Fruit fly (Drosophila melanogaster) whole organism, embryonic: Measurements from ENCODE around the gene CG17233.

Experiments used
- Asciz ChIP-seq: fragments of 200-800 bp; sonication (Bioruptor generic); optimal IDR thresholded peaks from 2 replicates; lab custom pipeline; 2017; ENCODE audit warnings: missing biosample characterization, mild to moderate bottlenecking, missing genetic modification characterization, missing genetic modification reagents
- Bgb ChIP-seq: fragments of 200-800 bp; sonication (Bioruptor generic); IDR thresholded peaks from 2 replicates; pipeline ENCODE4 v1.3.6; 2022; ENCODE audit warnings: missing biosample characterization, missing genetic modification characterization; ENCODE audit not compliant: partially characterized antibody
- Blimp-1 ChIP-seq: fragments of 200-800 bp; sonication (Bioruptor generic); optimal IDR thresholded peaks from 3 replicates; lab custom pipeline; 2018; ENCODE audit warnings: missing biosample characterization, missing genetic modification characterization, mild to moderate bottlenecking, moderate library complexity, missing genetic modification reagents
- BtbVII ChIP-seq: fragments of 200-800 bp; sonication (Bioruptor generic); optimal IDR thresholded peaks from 3 replicates; lab custom pipeline; 2017; ENCODE audit warnings: missing biosample characterization, mild to moderate bottlenecking, missing genetic modification characterization
- CG10565 ChIP-seq: fragments of 200-800 bp; sonication (Bioruptor generic); optimal IDR thresholded peaks from 3 replicates; lab custom pipeline; 2016; ENCODE audit warnings: missing biosample characterization, mild to moderate bottlenecking, missing genetic modification characterization
- CG12942 ChIP-seq: fragments of 200-800 bp; sonication (Bioruptor generic); optimal IDR thresholded peaks from 3 replicates; lab custom pipeline; 2016; ENCODE audit warnings: missing biosample characterization, missing genetic modification characterization
- CG13424 ChIP-seq: fragments of 200-800 bp; sonication (Bioruptor generic); optimal IDR thresholded peaks from 2 replicates; lab custom pipeline; 2019; ENCODE audit warnings: missing biosample characterization, mild to moderate bottlenecking, missing genetic modification characterization, moderate library complexity
- CG13624 ChIP-seq: fragments of 200-800 bp; sonication (Bioruptor generic); optimal IDR thresholded peaks from 2 replicates; lab custom pipeline; 2016; ENCODE audit warnings: missing biosample characterization, missing genetic modification characterization
- CG14860 ChIP-seq: fragments of 200-800 bp; sonication (Bioruptor generic); IDR thresholded peaks from 3 replicates; pipeline ENCODE4 v1.3.6; 2022; ENCODE audit warnings: missing biosample characterization, missing genetic modification characterization; ENCODE audit not compliant: partially characterized antibody
- CG14965 ChIP-seq: fragments of 200-800 bp; sonication (Bioruptor generic); optimal IDR thresholded peaks from 2 replicates; lab custom pipeline; 2016; ENCODE audit warnings: missing biosample characterization, missing genetic modification characterization, borderline replicate concordance
- CG1602 ChIP-seq: fragments of 200-800 bp; sonication (Bioruptor generic); optimal IDR thresholded peaks from 3 replicates; lab custom pipeline; 2016; ENCODE audit warnings: missing biosample characterization, missing genetic modification characterization
- CG17385 ChIP-seq: fragments of 200-800 bp; sonication (Bioruptor generic); optimal IDR thresholded peaks from 3 replicates; lab custom pipeline; 2018; ENCODE audit warnings: missing biosample characterization, mild to moderate bottlenecking, missing genetic modification characterization
- CG17829 ChIP-seq: fragments of 200-800 bp; optimal IDR thresholded peaks from 2 replicates; lab custom pipeline; 2019; ENCODE audit warnings: missing biosample characterization, mild to moderate bottlenecking, missing genetic modification characterization, moderate library complexity
- CG18262 ChIP-seq: fragments of 200-800 bp; optimal IDR thresholded peaks from 3 replicates; lab custom pipeline; 2019; ENCODE audit warnings: missing biosample characterization, mild to moderate bottlenecking, missing genetic modification characterization, moderate library complexity
- CG18619 ChIP-seq: fragments of 200-800 bp; sonication (Bioruptor generic); optimal IDR thresholded peaks from 3 replicates; lab custom pipeline; 2017; ENCODE audit warnings: missing biosample characterization, mild to moderate bottlenecking, missing genetic modification characterization
- CG30403 ChIP-seq: fragments of 200-800 bp; sonication (Bioruptor generic); optimal IDR thresholded peaks from 3 replicates; lab custom pipeline; 2016; ENCODE audit warnings: missing biosample characterization, missing genetic modification characterization
- CG34376 ChIP-seq: fragments of 200-800 bp; sonication (Bioruptor generic); optimal IDR thresholded peaks from 2 replicates; lab custom pipeline; 2018; ENCODE audit warnings: missing biosample characterization, mild to moderate bottlenecking, missing genetic modification characterization
- CG43689 ChIP-seq: fragments of 200-800 bp; sonication (Bioruptor generic); IDR thresholded peaks from 2 replicates; pipeline ENCODE4 v1.3.6; 2022; ENCODE audit warnings: missing biosample characterization, missing genetic modification characterization
- CG6791 ChIP-seq: fragments of 200-800 bp; sonication (Bioruptor generic); IDR thresholded peaks from 3 replicates; pipeline ENCODE4 v1.3.6; 2022; ENCODE audit warnings: missing biosample characterization, missing genetic modification characterization; ENCODE audit not compliant: partially characterized antibody
- D19A ChIP-seq: fragments of 200-800 bp; optimal IDR thresholded peaks from 3 replicates; lab custom pipeline; 2019; ENCODE audit warnings: missing biosample characterization, mild to moderate bottlenecking, missing genetic modification characterization, moderate library complexity
- D19B ChIP-seq: fragments of 200-800 bp; sonication (Bioruptor generic); optimal IDR thresholded peaks from 2 replicates; lab custom pipeline; 2017; ENCODE audit warnings: missing biosample characterization, mild to moderate bottlenecking, missing genetic modification characterization
- E2f2 ChIP-seq: fragments of 200-800 bp; sonication (Bioruptor generic); IDR thresholded peaks from 2 replicates; pipeline ENCODE4 v1.3.6; 2022; ENCODE audit warnings: missing biosample characterization, missing genetic modification characterization
- H15 ChIP-seq: fragments of 200-800 bp; sonication (Bioruptor generic); IDR thresholded peaks from 3 replicates; pipeline ENCODE4 v1.3.6; 2022; ENCODE audit warnings: missing biosample characterization, missing genetic modification characterization
- HHEX ChIP-seq: fragments of 200-800 bp; sonication (Bioruptor generic); optimal IDR thresholded peaks from 3 replicates; lab custom pipeline; 2017; ENCODE audit warnings: missing biosample characterization, mild to moderate bottlenecking, missing genetic modification characterization, missing genetic modification reagents
- Hey ChIP-seq: fragments of 200-800 bp; sonication (Bioruptor generic); optimal IDR thresholded peaks from 3 replicates; lab custom pipeline; 2018; ENCODE audit warnings: missing biosample characterization, mild to moderate bottlenecking, missing genetic modification characterization
- Hr3 ChIP-seq: fragments of 200-800 bp; sonication (Bioruptor generic); optimal IDR thresholded peaks from 3 replicates; lab custom pipeline; 2016; ENCODE audit warnings: missing biosample characterization, missing genetic modification characterization
- Mes4 ChIP-seq: fragments of 200-800 bp; sonication (Bioruptor generic); optimal IDR thresholded peaks from 2 replicates; lab custom pipeline; 2016; ENCODE audit warnings: missing biosample characterization, missing genetic modification characterization
- Nf-YA ChIP-seq: fragments of 200-800 bp; sonication (Bioruptor generic); IDR thresholded peaks from 2 replicates; pipeline ENCODE4 v1.3.6; 2022; ENCODE audit warnings: missing biosample characterization, missing genetic modification characterization
- Nf-YB ChIP-seq: fragments of 200-800 bp; sonication (Bioruptor generic); optimal IDR thresholded peaks from 3 replicates; lab custom pipeline; 2019; ENCODE audit warnings: missing biosample characterization, mild to moderate bottlenecking, missing genetic modification characterization, moderate library complexity
- Oaz ChIP-seq: fragments of 200-800 bp; sonication (Bioruptor generic); IDR thresholded peaks from 2 replicates; pipeline ENCODE4 v1.3.6; 2022; ENCODE audit warnings: missing biosample characterization, missing genetic modification characterization
- Optix ChIP-seq: fragments of 200-800 bp; sonication (Bioruptor generic); IDR thresholded peaks from 3 replicates; pipeline ENCODE4 v1.3.6; 2022; ENCODE audit warnings: missing biosample characterization, missing genetic modification characterization
- Ptx1 ChIP-seq: fragments of 200-800 bp; sonication (Bioruptor generic); IDR thresholded peaks from 2 replicates; pipeline ENCODE4 v1.3.6; 2022; ENCODE audit warnings: missing biosample characterization, missing genetic modification characterization
- Vsx1 ChIP-seq: fragments of 200-800 bp; sonication (Bioruptor generic); optimal IDR thresholded peaks from 2 replicates; lab custom pipeline; 2017; ENCODE audit warnings: missing biosample characterization, mild to moderate bottlenecking, missing genetic modification characterization, missing genetic modification reagents
- abd-A ChIP-seq: fragments of 200-800 bp; sonication (Bioruptor generic); optimal IDR thresholded peaks from 3 replicates; lab custom pipeline; 2019; ENCODE audit warnings: missing biosample characterization, mild to moderate bottlenecking, missing genetic modification characterization, moderate library complexity
- br ChIP-seq: fragments of >200 bp; optimal IDR thresholded peaks from 2 replicates; lab custom pipeline; 2017
- ci ChIP-seq: fragments of 200-800 bp; sonication (Bioruptor generic); IDR thresholded peaks from 3 replicates; pipeline ENCODE4 v1.3.6; 2022; ENCODE audit warnings: missing biosample characterization, missing genetic modification characterization
- dmrt11E ChIP-seq: fragments of 200-800 bp; sonication (Bioruptor generic); optimal IDR thresholded peaks from 3 replicates; lab custom pipeline; 2018; ENCODE audit warnings: missing biosample characterization, mild to moderate bottlenecking, missing genetic modification characterization, moderate library complexity
- esg ChIP-seq: fragments of 200-800 bp; sonication (Bioruptor generic); conservative IDR thresholded peaks from 2 replicates; pipeline ENCODE4 v1.3.6; 2022; ENCODE audit warnings: missing biosample characterization, missing genetic modification characterization
- fd102C ChIP-seq: fragments of 200-800 bp; sonication (Bioruptor generic); optimal IDR thresholded peaks from 2 replicates; lab custom pipeline; 2018; ENCODE audit warnings: missing biosample characterization, mild to moderate bottlenecking, missing genetic modification characterization, moderate library complexity
- fd96Cb ChIP-seq: fragments of 200-800 bp; sonication (Bioruptor generic); optimal IDR thresholded peaks from 2 replicates; lab custom pipeline; 2018; ENCODE audit warnings: missing biosample characterization, mild to moderate bottlenecking, missing genetic modification characterization, moderate library complexity
- hbn ChIP-seq: fragments of 200-800 bp; sonication (Bioruptor generic); IDR thresholded peaks from 2 replicates; pipeline ENCODE4 v1.3.6; 2022; ENCODE audit warnings: missing biosample characterization, missing genetic modification characterization; ENCODE audit not compliant: partially characterized antibody
- inv ChIP-seq: fragments of 200-800 bp; sonication (Bioruptor generic); IDR thresholded peaks from 2 replicates; pipeline ENCODE4 v1.3.6; 2022; ENCODE audit warnings: missing biosample characterization, missing genetic modification characterization; ENCODE audit not compliant: partially characterized antibody
- ken ChIP-seq: fragments of 200-800 bp; sonication (Bioruptor generic); IDR thresholded peaks from 3 replicates; pipeline ENCODE4 v1.3.6; 2022; ENCODE audit warnings: missing biosample characterization, missing genetic modification characterization
- klu ChIP-seq: fragments of 200-800 bp; sonication (Bioruptor generic); IDR thresholded peaks from 2 replicates; pipeline ENCODE4 v1.3.6; 2022; ENCODE audit warnings: missing biosample characterization, missing genetic modification characterization
- nerfin-1 ChIP-seq: fragments of 200-800 bp; sonication (Bioruptor generic); optimal IDR thresholded peaks from 3 replicates; lab custom pipeline; 2019; ENCODE audit warnings: missing biosample characterization, mild to moderate bottlenecking, missing genetic modification characterization, moderate library complexity
- otp ChIP-seq: fragments of 200-800 bp; sonication (Bioruptor generic); IDR thresholded peaks from 3 replicates; pipeline ENCODE4, ENCODE4 v1.3.6; 2022; ENCODE audit warnings: missing biosample characterization, missing genetic modification characterization
- ranshi ChIP-seq: fragments of 200-800 bp; sonication (Bioruptor generic); IDR thresholded peaks from 2 replicates; pipeline ENCODE4 v1.3.6; 2022; ENCODE audit warnings: missing biosample characterization, missing genetic modification characterization
- sd ChIP-seq: fragments of 200-800 bp; sonication (Bioruptor generic); optimal IDR thresholded peaks from 3 replicates; lab custom pipeline; 2018; ENCODE audit warnings: missing biosample characterization, mild to moderate bottlenecking, missing genetic modification characterization, moderate library complexity
- sima ChIP-seq: fragments of 200-800 bp; sonication (Bioruptor generic); optimal IDR thresholded peaks from 2 replicates; lab custom pipeline; 2016; ENCODE audit warnings: missing biosample characterization, missing genetic modification characterization
- slp2 ChIP-seq: fragments of 200-800 bp; sonication (Bioruptor generic); optimal IDR thresholded peaks from 2 replicates; lab custom pipeline; 2016; ENCODE audit warnings: missing biosample characterization, missing genetic modification characterization
- toy ChIP-seq: fragments of 200-800 bp; sonication (Bioruptor generic); IDR thresholded peaks from 2 replicates; pipeline ENCODE4 v1.3.6; 2022; ENCODE audit warnings: missing biosample characterization, missing genetic modification characterization

The CG17233 gene

dm6 chr3L:20194731-20195130 is 47.0 kb downstream of the CG17233 start (continued):
- TF ChIP-seq klu (no peak), BtbVII (no peak), CG13424 (peak; percentile 25), hbn (GFP tag; lab: Robert Waterston, UW) (no peak), Nf-YB (no peak), Blimp-1 (GFP tag; lab: Kevin White, UChicago) (peak; percentile 37), slp2 (GFP tag; lab: Kevin White, UChicago) (peak; percentile 17), inv (GFP tag; lab: Robert Waterston, UW) (no peak), Hr3 (GFP tag; lab: Kevin White, UChicago) (no peak), br (lab: Kevin White, UChicago) (no peak), CG1602 (GFP tag; lab: Kevin White, UChicago) (peak; percentile 31), fd96Cb (peak; percentile 29), CG17385 (GFP tag; lab: Kevin White, UChicago) (no peak), CG30403 (GFP tag; lab: Kevin White, UChicago) (peak; percentile 39), CG12942 (GFP tag; lab: Kevin White, UChicago) (peak; percentile 4), E2f2 (GFP tag; lab: Robert Waterston, UW) (no peak), CG43689 (GFP tag; lab: Robert Waterston, UW) (no peak), Optix (no peak), dmrt11E (tag; lab: Kevin White, UChicago) (peak; percentile 41), CG14860 (GFP tag; lab: Robert Waterston, UW) (no peak), HHEX (GFP tag; lab: Kevin White, UChicago) (peak; percentile 36), Vsx1 (peak; percentile 10), CG13624 (GFP tag; lab: Kevin White, UChicago) (peak; percentile 11), ken (GFP tag; lab: Robert Waterston, UW) (0 out of 3 replicates have a peak, but pooled peaks have one; percentile 42), CG18619 (GFP tag; lab: Kevin White, UChicago) (no peak), CG6791 (GFP tag; lab: Robert Waterston, UW) (no peak), fd102C (GFP tag; lab: Kevin White, UChicago) (no peak), CG14965 (GFP tag; lab: Kevin White, UChicago) (no peak), D19A (tag; lab: Kevin White, UChicago) (no peak), nerfin-1 (tag; lab: Kevin White, UChicago) (no peak), D19B (GFP tag; lab: Kevin White, UChicago) (no peak), CG10565 (no peak), Hey (no peak), Ptx1 (GFP tag; lab: Robert Waterston, UW) (peak; percentile 43; the same call in 1 of the 2 replicates), Asciz (GFP tag; lab: Kevin White, UChicago) (no peak), H15 (GFP tag; lab: Robert Waterston, UW) (0 out of 3 replicates have a peak, but pooled peaks have one; percentile 38), CG34376 (GFP tag; lab: Kevin White, UChicago) (no peak), Mes4 (GFP tag; lab: Kevin White, UChicago) (no peak), ci (GFP tag; lab: Robert Waterston, UW) (0 out of 3 replicates have a peak, but pooled peaks have one; percentile 29), ranshi (GFP tag; lab: Robert Waterston, UW) (peak; percentile 54; the same call in 1 of the 2 replicates), toy (GFP tag; lab: Robert Waterston, UW) (no peak), abd-A (tag; lab: Kevin White, UChicago) (no peak), Oaz (GFP tag; lab: Robert Waterston, UW) (no peak), Bgb (GFP tag; lab: Robert Waterston, UW) (no peak), sima (GFP tag; lab: Kevin White, UChicago) (no peak), Nf-YA (no peak), otp (GFP tag; lab: Robert Waterston, UW) (peak; percentile 59; the same call in 1 of the 3 replicates), CG18262 (tag; lab: Kevin White, UChicago) (peak; percentile 20), esg (peak; percentile 57; the same call in 1 of the 2 replicates), sd (peak; percentile 20), CG17829 (tag; lab: Kevin White, UChicago) (peak; percentile 3)
